Worm (Caenorhabditis elegans) whole organism, midembryonic: ENCODE data around the gene nspb-4.

ENCODE experiments used
- T22C8.4 ChIP-seq: fragments of 200-800 bp; sonication (Bioruptor generic); IDR thresholded peaks from 2 replicates; pipeline ENCODE4 v1.3.6; 2022; ENCODE audit warnings: missing genetic modification characterization, missing compliant biosample characterization
- cog-1 ChIP-seq: sonication (generic microtip); optimal IDR thresholded peaks from 2 replicates; lab custom pipeline; 2016; ENCODE audit warnings: missing genetic modification characterization, missing compliant biosample characterization
- flt-1 ChIP-seq: fragments of 200-800 bp; sonication (Bioruptor generic); IDR thresholded peaks from 2 replicates; pipeline ENCODE4 v1.3.6; 2022; ENCODE audit warnings: missing genetic modification characterization, missing compliant biosample characterization
- klf-2 ChIP-seq: fragments of 200-800 bp; sonication (Bioruptor generic); conservative IDR thresholded peaks from 2 replicates; pipeline ENCODE4 v1.3.6; 2022; ENCODE audit warnings: missing genetic modification reagents, missing genetic modification characterization, missing compliant biosample characterization
- med-1 ChIP-seq: sonication (generic microtip); optimal IDR thresholded peaks from 2 replicates; lab custom pipeline; 2017; ENCODE audit warnings: missing genetic modification characterization, mild to moderate bottlenecking, missing compliant biosample characterization, antibody characterized with exemption, missing genetic modification reagents; ENCODE audit not compliant: insufficient read depth
- ref-1 ChIP-seq: fragments of 200-800 bp; sonication (Bioruptor generic); conservative IDR thresholded peaks from 2 replicates; pipeline ENCODE4 v1.3.6; 2022; ENCODE audit warnings: missing genetic modification reagents, missing genetic modification characterization, missing compliant biosample characterization
- tab-1 ChIP-seq: fragments of 200-800 bp; sonication (Bioruptor generic); IDR thresholded peaks from 2 replicates; pipeline ENCODE4 v1.3.6; 2022; ENCODE audit warnings: missing genetic modification characterization, missing compliant biosample characterization
- ztf-23 ChIP-seq: fragments of 200-800 bp; sonication (Bioruptor generic); IDR thresholded peaks from 2 replicates; pipeline ENCODE4 v1.3.6; 2022; ENCODE audit warnings: missing genetic modification reagents, missing genetic modification characterization, missing compliant biosample characterization
- ztf-29 ChIP-seq: fragments of 200-800 bp; sonication (Bioruptor generic); IDR thresholded peaks from 2 replicates; pipeline ENCODE4 v1.3.6; 2022; ENCODE audit warnings: missing genetic modification reagents, missing genetic modification characterization, missing compliant biosample characterization

ce11 chrIV:6638256-6638655 is 40.2 kb downstream of the nspb-4 start, which contains the start of gene C01B10.7:
- TF ChIP-seq cog-1 (tag; lab: Kevin White, UChicago) (no peak), tab-1 (GFP tag; lab: Robert Waterston, UW) (no peak), ref-1 (GFP tag; lab: Robert Waterston, UW) (no peak), flt-1 (no peak), ztf-23 (GFP tag; lab: Robert Waterston, UW) (no peak), med-1 (GFP tag; lab: Kevin White, UChicago) (no peak), ztf-29 (no peak), T22C8.4 (GFP tag; lab: Robert Waterston, UW) (no peak), klf-2 (no peak)
